Worm (Caenorhabditis elegans): Measurements from ENCODE around the gene fbxa-67.

DNA sequence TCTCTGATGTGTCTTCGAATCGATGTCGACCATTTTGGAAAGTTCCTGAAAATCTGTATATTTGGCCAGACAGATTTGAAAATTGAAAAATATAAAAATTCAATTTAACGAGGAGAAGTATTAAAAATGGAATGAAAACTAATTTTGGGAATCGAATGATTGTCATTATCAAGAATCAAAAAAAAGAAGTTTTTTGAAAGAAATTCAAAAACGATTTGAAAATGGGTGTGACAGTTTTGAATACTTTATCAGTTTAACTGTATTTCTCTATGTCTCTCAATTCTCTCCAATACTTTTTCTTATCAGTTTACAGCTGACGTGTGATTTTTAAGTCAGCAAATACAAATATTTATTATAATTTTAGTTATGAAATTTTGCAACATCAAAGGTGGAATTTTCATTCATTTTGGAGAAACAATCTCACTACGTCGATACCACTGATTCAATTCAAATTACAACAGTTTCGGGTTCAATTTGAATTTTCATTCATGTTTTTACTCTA is 7.0 kb downstream of the fbxa-67 start, which contains the start of gene fbxa-59:
- TF ChIP-seq pha-4 (tag; optimal IDR thresholded peaks at IDR 0.05), result peak; percentile 72
- TF ChIP-seq nhr-12 (tag; optimal IDR thresholded peaks at IDR 0.05), result no peak
- no peak for TF ChIP-seq lin-39 (tag; optimal IDR thresholded peaks at IDR 0.05)
- peak; percentile 44 for TF ChIP-seq pqm-1 (tag; optimal IDR thresholded peaks at IDR 0.05)
- TF ChIP-seq ama-1 (optimal IDR thresholded peaks at IDR 0.05), result no peak
- TF ChIP-seq fkh-10 (GFP tag; optimal IDR thresholded peaks at IDR 0.05), result no peak
- TF ChIP-seq jun-1 (tag; optimal IDR thresholded peaks at IDR 0.05), result no peak
- TF ChIP-seq ZK546.5 (tag; optimal IDR thresholded peaks at IDR 0.05), result no peak
- no peak for TF ChIP-seq fkh-2 (tag; optimal IDR thresholded peaks at IDR 0.05)
- no peak for TF ChIP-seq nhr-237 (tag; optimal IDR thresholded peaks at IDR 0.05)
- no peak for TF ChIP-seq ceh-82 (tag; optimal IDR thresholded peaks at IDR 0.05)
- TF ChIP-seq elt-1 (tag; optimal IDR thresholded peaks at IDR 0.05), result no peak
- no peak for TF ChIP-seq ceh-9 (tag; optimal IDR thresholded peaks at IDR 0.05)
